Worm (Caenorhabditis elegans) whole organism, early embryonic: ENCODE results near the gene esyt-2.

ENCODE experiments used
- B0310.2 ChIP-seq: sonication (generic microtip); optimal IDR thresholded peaks from 2 replicates; lab custom pipeline; 2016; ENCODE audit warnings: mild to moderate bottlenecking, missing genetic modification characterization, missing compliant biosample characterization
- F13C5.2 ChIP-seq: sonication (generic microtip); optimal IDR thresholded peaks from 2 replicates; lab custom pipeline; 2017; ENCODE audit warnings: mild to moderate bottlenecking, missing genetic modification characterization, inconsistent platforms, missing compliant biosample characterization
- aly-1 ChIP-seq: sonication (generic microtip); optimal IDR thresholded peaks from 2 replicates; lab custom pipeline; 2016; ENCODE audit warnings: missing genetic modification characterization, missing compliant biosample characterization
- ama-1 ChIP-seq: fragments of 150-350 bp; optimal IDR thresholded peaks from 2 replicates; lab custom pipeline; 2014
- ceh-13 ChIP-seq: fragments of 200-800 bp; sonication (Bioruptor generic); optimal IDR thresholded peaks from 2 replicates; lab custom pipeline; 2018; ENCODE audit warnings: mild to moderate bottlenecking, missing genetic modification characterization, missing compliant biosample characterization
- ceh-36 ChIP-seq: sonication (generic microtip); optimal IDR thresholded peaks from 2 replicates; lab custom pipeline; 2016; ENCODE audit warnings: missing genetic modification characterization, inconsistent platforms, missing compliant biosample characterization
- ets-7 ChIP-seq: sonication (generic microtip); optimal IDR thresholded peaks from 2 replicates; lab custom pipeline; 2016; ENCODE audit warnings: missing genotype, missing genetic modification characterization, missing compliant biosample characterization
- flt-1 ChIP-seq: fragments of 200-800 bp; sonication (Bioruptor generic); IDR thresholded peaks from 2 replicates; pipeline ENCODE4 v1.3.6; 2022; ENCODE audit warnings: missing genetic modification characterization, missing compliant biosample characterization
- hmbx-1 ChIP-seq: sonication (generic microtip); optimal IDR thresholded peaks from 2 replicates; lab custom pipeline; 2016; ENCODE audit warnings: mild to moderate bottlenecking, missing genetic modification characterization, missing compliant biosample characterization
- hmg-4 ChIP-seq: fragments of 200-800 bp; sonication (Bioruptor generic); optimal IDR thresholded peaks from 2 replicates; lab custom pipeline; 2018; ENCODE audit warnings: mild to moderate bottlenecking, missing genetic modification characterization, missing compliant biosample characterization
- hnd-1 ChIP-seq: sonication (generic microtip); optimal IDR thresholded peaks from 2 replicates; lab custom pipeline; 2016; ENCODE audit warnings: missing genetic modification characterization, missing compliant biosample characterization
- pes-1 ChIP-seq: fragments of 200-800 bp; sonication (Bioruptor generic); IDR thresholded peaks from 2 replicates; pipeline ENCODE4 v1.3.6; 2022; ENCODE audit warnings: missing genetic modification reagents, missing genetic modification characterization, missing compliant biosample characterization
- scrt-1 ChIP-seq: fragments of 200-800 bp; sonication (Bioruptor generic); IDR thresholded peaks from 2 replicates; pipeline ENCODE4 v1.3.6; 2022; ENCODE audit warnings: missing genetic modification characterization, missing compliant biosample characterization
- sea-1 ChIP-seq: fragments of 200-800 bp; sonication (Bioruptor generic); conservative IDR thresholded peaks from 2 replicates; pipeline ENCODE4 v1.3.6; 2022; ENCODE audit warnings: missing genetic modification characterization, missing compliant biosample characterization
- tbx-11 ChIP-seq: fragments of 200-800 bp; sonication (Bioruptor generic); IDR thresholded peaks from 2 replicates; pipeline ENCODE4 v1.3.6; 2022; ENCODE audit warnings: missing genetic modification characterization, missing compliant biosample characterization
- tbx-37 ChIP-seq: fragments of 200-800 bp; sonication (Bioruptor generic); conservative IDR thresholded peaks from 2 replicates; pipeline ENCODE4 v1.3.6; 2022; ENCODE audit warnings: missing genetic modification reagents, missing genetic modification characterization, missing compliant biosample characterization
- tra-4 ChIP-seq: sonication (generic microtip); optimal IDR thresholded peaks from 2 replicates; lab custom pipeline; 2017; ENCODE audit warnings: missing genetic modification characterization, missing compliant biosample characterization

Gene esyt-2

DNA sequence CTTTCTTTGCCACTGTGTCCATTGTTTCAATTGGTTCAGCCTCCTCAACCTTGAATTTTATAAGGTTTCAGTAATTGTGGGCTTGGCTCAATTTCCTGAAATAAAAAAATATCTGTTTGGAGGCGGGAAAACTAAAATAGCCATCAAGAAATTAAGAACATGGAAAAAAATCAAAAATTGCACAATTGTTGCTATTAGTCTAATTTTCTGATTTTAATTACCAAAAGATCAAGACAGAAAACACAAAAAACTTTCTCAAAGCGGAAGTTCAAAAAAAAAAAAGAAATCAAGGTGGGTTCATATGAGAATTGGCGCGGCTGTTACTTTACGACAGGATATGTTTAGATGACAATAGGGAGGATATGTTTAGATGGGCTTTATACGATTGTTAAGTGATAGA lies at the start of gene esyt-2:
TSS of gene esyt-2 (minus strand) at position 101 of the 400 bp plus-strand sequence.
- no peak for TF ChIP-seq B0310.2 (tag; lab: Kevin White, UChicago)
- TF ChIP-seq ceh-13 (GFP tag; lab: Kevin White, UChicago): no peak
- no peak for TF ChIP-seq F13C5.2 (tag; lab: Kevin White, UChicago)
- TF ChIP-seq ets-7: no peak
- TF ChIP-seq ama-1 (lab: Kevin White, UChicago): no peak
- no peak for TF ChIP-seq hmg-4
- TF ChIP-seq scrt-1 (GFP tag; lab: Robert Waterston, UW): no peak
- TF ChIP-seq hmbx-1 (tag; lab: Kevin White, UChicago): no peak
- no peak for TF ChIP-seq sea-1
- no peak for TF ChIP-seq tbx-37 (GFP tag; lab: Robert Waterston, UW)

DNA sequence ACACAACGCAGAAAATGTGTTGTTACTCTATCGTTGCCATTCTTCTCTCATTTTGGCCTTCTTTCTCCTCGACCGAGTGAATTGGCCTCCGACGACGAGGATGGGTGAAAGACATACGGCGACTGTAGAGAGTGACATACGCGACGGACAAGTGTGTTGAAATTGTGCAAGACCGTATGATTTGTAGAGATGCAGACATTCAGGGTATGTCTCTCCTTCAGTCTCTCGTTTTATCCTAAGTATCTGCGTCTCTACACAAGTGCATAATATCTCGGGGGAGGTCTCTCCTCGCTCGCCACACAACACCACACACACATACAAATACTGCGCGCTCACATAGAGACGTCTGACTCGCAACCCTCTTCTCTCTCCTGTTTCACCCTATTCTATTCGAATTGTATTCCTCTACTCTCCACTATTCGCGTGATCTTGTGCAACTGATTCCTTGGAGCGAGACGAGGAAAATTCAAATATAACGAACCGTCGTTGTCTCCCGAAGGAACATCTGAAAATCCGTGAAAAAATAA lies 49.4 kb upstream of the esyt-2 start, which contains the start of gene hmg-1.2:
TSS of gene hmg-1.2 (plus strand) at position 311 of the 527 bp plus-strand sequence.
- peak; percentile 87 for TF ChIP-seq hmg-4
- TF ChIP-seq F13C5.2 (tag; lab: Kevin White, UChicago): peak; percentile 24
- TF ChIP-seq ceh-13 (GFP tag; lab: Kevin White, UChicago): no peak

DNA sequence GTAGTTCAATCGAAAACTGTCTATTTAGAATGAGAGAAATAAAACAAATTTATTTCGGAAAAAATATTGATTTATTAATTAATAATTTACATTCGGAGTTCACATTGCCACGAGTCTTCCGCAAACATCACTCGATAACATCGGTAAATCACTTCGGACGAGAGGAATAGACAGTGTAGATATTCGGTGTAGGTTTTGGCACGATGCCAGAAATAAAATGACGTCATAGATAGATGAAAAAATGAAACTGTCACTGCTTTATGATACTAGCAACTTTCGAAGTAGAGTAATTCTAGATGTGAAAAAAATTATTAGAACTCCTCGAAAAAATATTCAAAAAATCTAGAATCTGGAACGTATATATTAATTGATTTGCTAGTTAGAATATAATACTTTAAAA lies 48.7 kb upstream of the esyt-2 start:
- TF ChIP-seq ceh-13 (GFP tag; lab: Kevin White, UChicago): no peak
- no peak for TF ChIP-seq hnd-1 (tag; lab: Kevin White, UChicago)
- no peak for TF ChIP-seq pes-1 (GFP tag; lab: Robert Waterston, UW)
- no peak for TF ChIP-seq flt-1 (GFP tag; lab: Robert Waterston, UW)
- TF ChIP-seq ama-1 (lab: Kevin White, UChicago): no peak
- TF ChIP-seq tbx-37 (GFP tag; lab: Robert Waterston, UW): no peak

DNA sequence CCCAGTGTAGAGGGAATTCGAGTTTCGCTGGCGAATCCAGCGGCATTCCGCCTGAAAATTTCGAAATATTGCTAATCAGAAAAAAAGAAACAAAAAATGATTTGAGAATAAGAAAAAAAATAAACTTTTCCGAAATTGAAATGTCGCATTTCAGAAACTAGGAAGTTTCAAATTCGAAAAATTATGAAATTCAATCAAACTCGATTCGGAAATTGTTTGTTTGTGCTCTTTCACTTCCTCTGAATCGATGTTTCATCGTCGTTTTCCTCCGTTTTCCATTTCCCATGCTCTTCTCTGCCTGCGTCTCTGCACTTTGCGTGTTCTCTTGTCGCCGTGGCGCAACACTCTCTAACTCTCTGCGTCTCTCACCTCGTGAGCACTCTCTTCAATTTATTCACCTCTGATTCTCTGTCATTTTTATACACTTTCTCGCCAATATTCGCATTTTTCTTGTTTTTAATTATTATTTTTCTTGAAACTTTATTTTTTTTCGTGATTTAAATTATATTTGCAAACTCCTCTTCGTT lies 47.6 kb upstream of the esyt-2 start, which contains the start of gene C18F10.7:
TSS of gene C18F10.7 (minus strand) at position 51 of the 527 bp plus-strand sequence.
- no peak for TF ChIP-seq hmbx-1 (tag; lab: Kevin White, UChicago)
- TF ChIP-seq hmg-4: no peak
- no peak for TF ChIP-seq F13C5.2 (tag; lab: Kevin White, UChicago)
- TF ChIP-seq scrt-1 (GFP tag; lab: Robert Waterston, UW): no peak

DNA sequence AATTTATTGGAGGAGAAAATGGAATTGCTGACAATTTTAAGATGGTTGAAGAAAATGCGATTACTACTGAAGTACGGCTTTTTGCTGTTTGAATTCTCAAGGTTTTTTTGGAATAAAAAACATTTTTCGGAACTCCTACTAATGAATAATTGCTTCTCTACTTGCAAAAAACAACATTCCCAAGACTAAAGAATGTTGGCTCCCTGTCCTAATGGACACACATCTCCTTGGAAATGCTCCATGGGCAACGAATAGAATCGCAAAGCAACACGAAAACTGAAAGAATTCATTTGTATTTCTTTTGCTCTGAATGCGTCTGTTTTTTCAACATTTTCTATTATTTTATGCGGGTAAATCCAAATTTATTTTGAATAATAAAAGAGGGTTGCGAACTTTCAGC lies 42.1 kb upstream of the esyt-2 start, which contains the start of gene C18F10.2:
TSS of gene C18F10.2 (plus strand) at position 301 of the 400 bp plus-strand sequence.
- TF ChIP-seq scrt-1 (GFP tag; lab: Robert Waterston, UW) (no peak), tbx-11 (no peak), sea-1 (no peak), hmg-4 (no peak)

DNA sequence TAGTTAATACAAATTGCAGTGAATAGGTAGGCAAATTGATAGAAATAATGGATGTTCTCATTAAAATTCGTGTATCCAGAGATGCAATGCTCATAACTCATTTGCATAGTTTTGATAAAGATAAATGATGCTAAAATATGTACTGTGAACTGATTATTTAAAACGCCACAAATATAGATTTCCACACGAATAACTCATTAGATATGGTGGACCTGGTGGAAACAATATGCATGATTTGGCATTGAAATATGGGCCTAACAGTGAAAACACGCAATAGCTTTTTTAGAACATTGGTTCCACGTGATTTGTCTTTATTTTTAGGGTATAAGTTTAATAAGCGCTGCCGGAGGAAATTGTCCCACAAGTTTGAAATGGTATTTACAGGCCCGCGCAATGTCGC lies 39.5 kb upstream of the esyt-2 start, which contains the start of gene srg-3:
TSS of gene srg-3 (minus strand) at position 101 of the 400 bp plus-strand sequence.
- TF ChIP-seq ceh-36 (no peak), sea-1 (no peak), ama-1 (lab: Kevin White, UChicago) (no peak), hmbx-1 (tag; lab: Kevin White, UChicago) (no peak), pes-1 (GFP tag; lab: Robert Waterston, UW) (no peak)

DNA sequence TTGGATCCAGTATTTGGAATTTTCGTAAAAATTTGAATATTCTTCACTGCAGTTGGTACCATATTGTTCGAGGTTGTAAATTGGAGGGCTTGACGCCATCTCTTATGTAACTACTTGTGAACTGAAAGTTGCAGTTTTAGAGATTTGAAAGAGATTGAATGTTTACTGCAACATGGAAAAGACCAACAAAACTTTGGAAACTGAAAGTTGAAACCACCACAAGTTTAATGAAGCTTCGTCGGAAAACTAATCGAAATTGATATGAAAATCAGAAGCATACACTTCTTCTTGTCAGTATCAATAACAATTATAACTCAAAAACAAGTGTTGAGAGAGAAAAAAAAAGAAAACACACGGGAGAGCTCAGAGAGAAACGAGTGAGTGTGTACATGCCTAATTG lies 37.3 kb upstream of the esyt-2 start, which contains the start of gene srg-7:
TSS of gene srg-7 (minus strand) at position 101 of the 400 bp plus-strand sequence.
- TF ChIP-seq hmg-4 (no peak), F13C5.2 (tag; lab: Kevin White, UChicago) (no peak), tra-4 (tag; lab: Kevin White, UChicago) (no peak), B0310.2 (tag; lab: Kevin White, UChicago) (no peak), flt-1 (GFP tag; lab: Robert Waterston, UW) (no peak), ama-1 (lab: Kevin White, UChicago) (no peak), aly-1 (tag; lab: Kevin White, UChicago) (no peak), tbx-37 (GFP tag; lab: Robert Waterston, UW) (no peak), tbx-11 (no peak), ceh-13 (GFP tag; lab: Kevin White, UChicago) (no peak), sea-1 (no peak), hnd-1 (tag; lab: Kevin White, UChicago) (no peak)

DNA sequence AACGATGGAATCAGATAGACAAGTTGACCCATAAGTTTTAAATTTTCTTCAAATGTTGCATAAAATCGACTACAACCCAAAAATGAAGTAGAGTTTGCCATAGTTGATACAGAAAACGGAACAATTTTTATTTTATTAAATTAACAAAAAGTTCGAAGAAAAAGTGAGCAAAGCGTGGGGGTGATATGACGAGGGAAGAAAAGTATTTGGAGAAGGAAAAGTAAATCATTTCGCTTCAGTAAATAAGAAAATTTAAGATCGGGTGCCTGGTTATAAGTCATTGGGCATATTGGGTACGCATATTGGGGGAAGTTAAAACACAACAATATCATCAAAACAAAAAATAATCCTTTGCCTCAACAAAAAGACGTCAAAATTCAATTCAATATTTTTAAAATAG lies 35.1 kb upstream of the esyt-2 start, which contains the start of gene srg-6:
TSS of gene srg-6 (minus strand) at position 101 of the 400 bp plus-strand sequence.
- no peak for TF ChIP-seq pes-1 (GFP tag; lab: Robert Waterston, UW)
- no peak for TF ChIP-seq tra-4 (tag; lab: Kevin White, UChicago)
- no peak for TF ChIP-seq ama-1 (lab: Kevin White, UChicago)

DNA sequence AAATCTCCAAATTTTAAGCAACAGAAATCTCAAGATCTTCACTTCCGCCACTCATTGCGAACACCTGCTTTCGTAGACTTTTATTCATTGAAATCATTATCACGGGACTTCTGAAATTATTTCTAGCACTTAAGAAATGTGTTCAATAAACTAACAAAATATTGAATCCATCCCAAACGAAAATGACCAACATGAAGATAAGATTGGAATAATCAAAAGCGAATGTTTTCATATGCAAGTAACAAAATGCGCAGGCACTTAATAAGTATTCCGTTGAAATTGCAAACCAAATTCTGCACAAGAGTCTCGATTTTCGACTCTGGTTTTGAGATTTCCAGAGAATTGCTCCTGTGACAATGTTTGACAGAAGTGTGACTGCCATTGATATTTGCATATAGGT lies 33.7 kb upstream of the esyt-2 start, which contains the start of gene srg-5:
TSS of gene srg-5 (minus strand) at position 101 of the 400 bp plus-strand sequence.
- TF ChIP-seq ets-7 (no peak), F13C5.2 (tag; lab: Kevin White, UChicago) (no peak), ceh-36 (no peak), ama-1 (lab: Kevin White, UChicago) (no peak), pes-1 (GFP tag; lab: Robert Waterston, UW) (no peak), flt-1 (GFP tag; lab: Robert Waterston, UW) (no peak), sea-1 (no peak), hnd-1 (tag; lab: Kevin White, UChicago) (no peak), tbx-37 (GFP tag; lab: Robert Waterston, UW) (no peak), tra-4 (tag; lab: Kevin White, UChicago) (no peak), hmg-4 (no peak), scrt-1 (GFP tag; lab: Robert Waterston, UW) (no peak), aly-1 (tag; lab: Kevin White, UChicago) (no peak), ceh-13 (GFP tag; lab: Kevin White, UChicago) (no peak), tbx-11 (no peak), B0310.2 (tag; lab: Kevin White, UChicago) (no peak)
